Worm (Caenorhabditis elegans) whole organism, L1 larva: Measurements from ENCODE around the gene C26D10.3.
A peak's percentile ranks its signal among the peaks of the same experiment; 100 is the strongest.

Experiments used
- C04F5.9 ChIP-seq: sonication (generic microtip); optimal IDR thresholded peaks from 2 replicates; lab custom pipeline; 2016; ENCODE audit warnings: missing genetic modification characterization, missing compliant biosample characterization
- F16B12.6 ChIP-seq: fragments of 150-350 bp; optimal IDR thresholded peaks from 2 replicates; lab custom pipeline; 2014; ENCODE audit warnings: missing biosample characterization, missing genetic modification characterization
- Y116A8C.19 ChIP-seq: sonication (generic microtip); optimal IDR thresholded peaks from 2 replicates; lab custom pipeline; 2016; ENCODE audit warnings: missing compliant biosample characterization, missing genetic modification characterization, borderline replicate concordance
- aha-1 ChIP-seq: fragments of 150-350 bp; optimal IDR thresholded peaks from 2 replicates; lab custom pipeline; 2014; ENCODE audit warnings: missing biosample characterization, missing genetic modification characterization
- ama-1 ChIP-seq: fragments of 150-350 bp; optimal IDR thresholded peaks from 2 replicates; lab custom pipeline; 2014
- ceh-63 ChIP-seq: fragments of 200-800 bp; sonication (Bioruptor generic); optimal IDR thresholded peaks from 2 replicates; lab custom pipeline; 2018; ENCODE audit warnings: mild to moderate bottlenecking, missing genetic modification characterization, missing compliant biosample characterization
- ceh-90 ChIP-seq: sonication (generic microtip); optimal IDR thresholded peaks from 2 replicates; lab custom pipeline; 2016; ENCODE audit warnings: missing genetic modification characterization, missing compliant biosample characterization
- dsc-1 ChIP-seq: sonication (generic microtip); optimal IDR thresholded peaks from 2 replicates; lab custom pipeline; 2016; ENCODE audit warnings: mild to moderate bottlenecking, missing genetic modification characterization, missing compliant biosample characterization
- efl-1 ChIP-seq, 4 experiments: fragments of 150-350 bp; optimal IDR thresholded peaks in 3 of 4; peaks in 1 of 4; 1 replicate in 1 of 4; 2 replicates in 3 of 4; lab custom pipeline; 2014; ENCODE audit warnings: missing biosample characterization in 2 of 4, missing genetic modification characterization in 2 of 4, missing genetic modification reagents in 2 of 4
- efl-3 ChIP-seq: fragments of 200-800 bp; sonication (Bioruptor generic); optimal IDR thresholded peaks from 2 replicates; lab custom pipeline; 2018; ENCODE audit warnings: mild to moderate bottlenecking, missing genetic modification characterization, missing compliant biosample characterization
- egl-27 ChIP-seq, 2 experiments: fragments of 150-350 bp in 1 of 2; sonication (generic microtip); optimal IDR thresholded peaks; 3 replicates each; lab custom pipeline; 2017 to 2018; ENCODE audit warnings: missing biosample characterization in 2 of 2, missing genetic modification characterization in 2 of 2, missing genetic modification reagents in 2 of 2
- elt-2 ChIP-seq: sonication (generic microtip); optimal IDR thresholded peaks from 2 replicates; lab custom pipeline; 2016; ENCODE audit warnings: missing genetic modification characterization, mild to moderate bottlenecking, inconsistent platforms, missing compliant biosample characterization, missing genetic modification reagents
- elt-3 ChIP-seq, 6 experiments: fragments of 150-350 bp in 1 of 6; sonication (generic microtip); optimal IDR thresholded peaks; 2 replicates each; lab custom pipeline; 2017 to 2018; ENCODE audit warnings: missing biosample characterization in 6 of 6, missing genetic modification characterization in 6 of 6, inconsistent platforms in 1 of 6
- fkh-10 ChIP-seq: sonication (generic microtip); optimal IDR thresholded peaks from 2 replicates; lab custom pipeline; 2017; ENCODE audit warnings: missing biosample characterization, missing genetic modification reagents, missing genetic modification characterization
- fkh-4 ChIP-seq: sonication (generic microtip); optimal IDR thresholded peaks from 2 replicates; lab custom pipeline; 2016; ENCODE audit warnings: missing compliant biosample characterization, missing genetic modification characterization, borderline replicate concordance
- fkh-8 ChIP-seq: sonication (generic microtip); optimal IDR thresholded peaks from 2 replicates; lab custom pipeline; 2016; ENCODE audit warnings: mild to moderate bottlenecking, missing genetic modification characterization, missing compliant biosample characterization
- fos-1 ChIP-seq: fragments of 150-350 bp; optimal IDR thresholded peaks from 2 replicates; lab custom pipeline; 2014; ENCODE audit warnings: missing biosample characterization, missing genetic modification characterization
- hlh-4 ChIP-seq: sonication (generic microtip); optimal IDR thresholded peaks from 2 replicates; lab custom pipeline; 2016; ENCODE audit warnings: mild to moderate bottlenecking, missing genetic modification characterization, missing compliant biosample characterization
- hpl-2 ChIP-seq: fragments of 150-350 bp; optimal IDR thresholded peaks from 2 replicates; lab custom pipeline; 2014; ENCODE audit warnings: missing biosample characterization, missing genetic modification reagents, missing genetic modification characterization
- irx-1 ChIP-seq: sonication (generic microtip); optimal IDR thresholded peaks from 2 replicates; lab custom pipeline; 2016; ENCODE audit warnings: missing genetic modification characterization, missing compliant biosample characterization
- isw-1 ChIP-seq: fragments of 200-800 bp; sonication (Bioruptor generic); IDR thresholded peaks from 2 replicates; pipeline ENCODE4 v1.3.6; 2022; ENCODE audit warnings: missing genetic modification characterization, missing compliant biosample characterization
- jun-1 ChIP-seq: fragments of 150-350 bp; optimal IDR thresholded peaks from 2 replicates; lab custom pipeline; 2014; ENCODE audit warnings: missing biosample characterization, missing genetic modification reagents, missing genetic modification characterization
- lin-13 ChIP-seq: fragments of 150-350 bp; optimal IDR thresholded peaks from 2 replicates; lab custom pipeline; 2014; ENCODE audit warnings: missing biosample characterization, missing genetic modification reagents, missing genetic modification characterization
- lin-35 ChIP-seq, 2 experiments: fragments of 150-350 bp; optimal IDR thresholded peaks; 2 replicates each; lab custom pipeline; 2014; ENCODE audit warnings: missing biosample characterization in 2 of 2, missing genetic modification characterization in 2 of 2, missing genetic modification reagents in 2 of 2
- lir-3 ChIP-seq: sonication (generic microtip); optimal IDR thresholded peaks from 2 replicates; lab custom pipeline; 2016; ENCODE audit warnings: mild to moderate bottlenecking, missing genetic modification characterization, moderate library complexity, missing compliant biosample characterization; ENCODE audit not compliant: poor library complexity
- mab-9 ChIP-seq: fragments of 200-800 bp; sonication (Bioruptor generic); IDR thresholded peaks from 2 replicates; pipeline ENCODE4 v1.3.6; 2022; ENCODE audit warnings: missing genetic modification reagents, missing genetic modification characterization, missing compliant biosample characterization
- mdl-1 ChIP-seq, 2 experiments: fragments of 150-350 bp; optimal IDR thresholded peaks; 2 replicates each; lab custom pipeline; 2014 to 2017; ENCODE audit warnings: missing biosample characterization in 2 of 2, missing genetic modification characterization in 2 of 2, inconsistent platforms in 1 of 2
- mef-2 ChIP-seq: fragments of 150-350 bp; optimal IDR thresholded peaks from 2 replicates; lab custom pipeline; 2014; ENCODE audit warnings: missing biosample characterization, missing genetic modification characterization
- mep-1 ChIP-seq: fragments of 150-350 bp; optimal IDR thresholded peaks from 2 replicates; lab custom pipeline; 2014; ENCODE audit warnings: missing biosample characterization, missing genetic modification characterization
- nhr-11 ChIP-seq: fragments of 150-350 bp; optimal IDR thresholded peaks from 2 replicates; lab custom pipeline; 2014; ENCODE audit warnings: missing biosample characterization, missing genetic modification characterization
- nhr-19 ChIP-seq: fragments of 200-800 bp; sonication (Bioruptor generic); conservative IDR thresholded peaks from 2 replicates; pipeline ENCODE4 v1.3.6; 2022; ENCODE audit warnings: missing genetic modification characterization, missing compliant biosample characterization
- nhr-237 ChIP-seq: fragments of 150-350 bp; optimal IDR thresholded peaks from 2 replicates; lab custom pipeline; 2014; ENCODE audit warnings: missing biosample characterization, missing genetic modification characterization
- nhr-47 ChIP-seq: sonication (generic microtip); optimal IDR thresholded peaks from 2 replicates; lab custom pipeline; 2016; ENCODE audit warnings: mild to moderate bottlenecking, missing genetic modification characterization, moderate library complexity, missing compliant biosample characterization
- nhr-71 ChIP-seq: sonication (generic microtip); optimal IDR thresholded peaks from 2 replicates; lab custom pipeline; 2016; ENCODE audit warnings: mild to moderate bottlenecking, missing genetic modification characterization, moderate library complexity, missing compliant biosample characterization
- nhr-76 ChIP-seq: sonication (generic microtip); optimal IDR thresholded peaks from 2 replicates; lab custom pipeline; 2017; ENCODE audit warnings: missing biosample characterization, missing genetic modification characterization
- nhr-77 ChIP-seq: fragments of 150-350 bp; optimal IDR thresholded peaks from 2 replicates; lab custom pipeline; 2014; ENCODE audit warnings: missing biosample characterization, missing genetic modification characterization
- nhr-84 ChIP-seq: sonication (generic microtip); optimal IDR thresholded peaks from 2 replicates; lab custom pipeline; 2017; ENCODE audit warnings: missing biosample characterization, missing genetic modification characterization
- nhr-85 ChIP-seq: sonication (generic microtip); peaks from one replicate; lab custom pipeline; 2016; ENCODE audit warnings: missing genetic modification characterization, inconsistent platforms, missing compliant biosample characterization
- pax-3 ChIP-seq: fragments of 200-800 bp; sonication (Bioruptor generic); optimal IDR thresholded peaks from 2 replicates; lab custom pipeline; 2018; ENCODE audit warnings: mild to moderate bottlenecking, missing genetic modification characterization, moderate library complexity, missing compliant biosample characterization
- pqm-1 ChIP-seq: sonication (generic microtip); optimal IDR thresholded peaks from 3 replicates; lab custom pipeline; 2017; ENCODE audit warnings: missing biosample characterization, missing genetic modification characterization
- snpc-4 ChIP-seq: fragments of 150-350 bp; optimal IDR thresholded peaks from 2 replicates; lab custom pipeline; 2014; ENCODE audit warnings: missing biosample characterization, missing genetic modification characterization
- snu-23 ChIP-seq: sonication (generic microtip); optimal IDR thresholded peaks from 2 replicates; lab custom pipeline; 2016; ENCODE audit warnings: missing genetic modification characterization, missing compliant biosample characterization
- sox-4 ChIP-seq: sonication (generic microtip); optimal IDR thresholded peaks from 2 replicates; lab custom pipeline; 2016; ENCODE audit warnings: missing genetic modification characterization, missing compliant biosample characterization
- sup-37 ChIP-seq: fragments of 200-800 bp; sonication (Bioruptor generic); optimal IDR thresholded peaks from 2 replicates; lab custom pipeline; 2018; ENCODE audit warnings: mild to moderate bottlenecking, missing genetic modification characterization, missing compliant biosample characterization
- swsn-7 ChIP-seq: sonication (generic microtip); optimal IDR thresholded peaks from 2 replicates; lab custom pipeline; 2016; ENCODE audit warnings: missing genetic modification characterization, missing compliant biosample characterization
- tbx-2 ChIP-seq: sonication (generic microtip); optimal IDR thresholded peaks from 2 replicates; lab custom pipeline; 2016; ENCODE audit warnings: missing genetic modification characterization, missing compliant biosample characterization
- tlp-1 ChIP-seq: fragments of 150-350 bp; optimal IDR thresholded peaks from 2 replicates; lab custom pipeline; 2014; ENCODE audit warnings: missing biosample characterization, missing genetic modification characterization
- unc-86 ChIP-seq: sonication (generic microtip); optimal IDR thresholded peaks from 2 replicates; lab custom pipeline; 2016; ENCODE audit warnings: missing genetic modification characterization, missing compliant biosample characterization
- unc-98 ChIP-seq: fragments of 200-800 bp; sonication (Bioruptor generic); IDR thresholded peaks from 2 replicates; pipeline ENCODE4 v1.3.6; 2022; ENCODE audit warnings: missing genetic modification characterization, missing compliant biosample characterization
- vab-15 ChIP-seq: sonication (generic microtip); optimal IDR thresholded peaks from 2 replicates; lab custom pipeline; 2017; ENCODE audit warnings: missing genotype, mild to moderate bottlenecking, missing genetic modification characterization, missing compliant biosample characterization
- zag-1 ChIP-seq: fragments of 150-350 bp; optimal IDR thresholded peaks from 2 replicates; lab custom pipeline; 2014; ENCODE audit warnings: missing biosample characterization, missing genetic modification characterization
- zip-4 ChIP-seq: fragments of 200-800 bp; sonication (Bioruptor generic); optimal IDR thresholded peaks from 2 replicates; lab custom pipeline; 2018; ENCODE audit warnings: mild to moderate bottlenecking, missing genetic modification characterization, moderate library complexity, missing compliant biosample characterization
- ztf-11 ChIP-seq, 2 experiments: sonication (generic microtip); optimal IDR thresholded peaks; 2 replicates each; lab custom pipeline; 2016 to 2017; ENCODE audit warnings: missing genetic modification characterization in 2 of 2, missing biosample characterization in 1 of 2, missing compliant biosample characterization in 1 of 2
- ztf-4 ChIP-seq: fragments of 150-350 bp; optimal IDR thresholded peaks from 2 replicates; lab custom pipeline; 2014; ENCODE audit warnings: missing biosample characterization, missing genetic modification characterization

Gene C26D10.3

DNA sequence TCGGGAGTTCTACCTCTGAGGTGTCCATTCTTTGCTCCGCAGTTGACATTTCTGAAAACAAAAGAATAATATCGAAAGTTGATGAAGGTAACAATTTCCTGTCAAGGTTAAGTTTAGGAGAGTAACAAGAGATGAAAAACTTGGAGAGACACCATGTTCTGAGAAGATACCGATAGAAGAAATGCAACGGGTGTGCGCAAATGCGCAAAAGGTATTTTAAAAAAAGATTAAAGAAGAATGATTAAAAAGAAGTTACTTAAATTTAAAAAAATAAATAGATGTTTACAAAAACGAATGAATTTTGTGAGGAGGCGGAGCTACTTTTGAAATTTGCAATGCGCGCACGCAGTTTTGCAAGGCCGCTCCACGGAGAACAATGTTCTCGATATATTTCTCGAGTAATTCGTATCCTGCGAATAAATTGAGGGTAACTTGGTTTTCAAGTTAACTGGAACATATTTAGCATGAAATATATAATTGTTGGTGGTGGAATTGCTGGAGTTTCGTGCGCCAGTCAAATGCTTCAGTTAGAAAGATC lies at the start of gene C26D10.3, which contains the start of gene ran-3:
TSS of gene C26D10.3 (plus strand) at position 385 of the 538 bp plus-strand sequence.
TSS of gene ran-3 (minus strand) at position 51 of the 538 bp plus-strand sequence.
- TF ChIP-seq nhr-84 (tag; lab: Kevin White, UChicago) = no peak
- peak; percentile 53 for TF ChIP-seq swsn-7 (tag; lab: Kevin White, UChicago)
- TF ChIP-seq aha-1 (tag; lab: Kevin White, UChicago) = no peak
- TF ChIP-seq nhr-76 = no peak
- TF ChIP-seq nhr-77 (tag; lab: Kevin White, UChicago) = no peak
- no peak for TF ChIP-seq tlp-1
- no peak for TF ChIP-seq vab-15 (tag; lab: Kevin White, UChicago)
- TF ChIP-seq pqm-1 (tag; lab: Kevin White, UChicago) = no peak
- no peak for TF ChIP-seq ama-1 (lab: Kevin White, UChicago)
- no peak for TF ChIP-seq zag-1 (tag; lab: Kevin White, UChicago)
- peak; percentile 46 for TF ChIP-seq tbx-2
- no peak for TF ChIP-seq egl-27 (tag; optimal IDR thresholded peaks at IDR 0.05; lab: Kevin White, UChicago)
- TF ChIP-seq lin-13 (GFP tag; lab: Kevin White, UChicago) = peak; percentile 43
- TF ChIP-seq lir-3 (tag; lab: Kevin White, UChicago) = peak; percentile 18
- TF ChIP-seq snu-23 = peak; percentile 68
- no peak for TF ChIP-seq F16B12.6 (tag; lab: Kevin White, UChicago)
- no peak for TF ChIP-seq ztf-11 (tag; optimal IDR thresholded peaks at IDR 0.05; lab: Kevin White, UChicago)
- TF ChIP-seq sox-4 = no peak
- TF ChIP-seq ceh-63 (GFP tag; lab: Kevin White, UChicago) = no peak
- peak; percentile 54 for TF ChIP-seq mep-1 (tag; lab: Kevin White, UChicago)
- TF ChIP-seq nhr-85 (tag; lab: Kevin White, UChicago) = peak; percentile 45
- TF ChIP-seq nhr-237 (tag; lab: Kevin White, UChicago) = no peak
- TF ChIP-seq elt-3 (tag; optimal IDR thresholded peaks at IDR 0.05; lab: Kevin White, UChicago) = peak in 1 of 6 experiments; percentile 54
- no peak for TF ChIP-seq isw-1
- TF ChIP-seq unc-98 (GFP tag; lab: Robert Waterston, UW) = no peak
- TF ChIP-seq lin-35 (GFP tag; optimal IDR thresholded peaks at IDR 0.05; lab: Kevin White, UChicago) = peak; percentile 59 to 61
- TF ChIP-seq nhr-19 (GFP tag; lab: Robert Waterston, UW) = peak; percentile 56
- TF ChIP-seq mdl-1 (tag; optimal IDR thresholded peaks at IDR 0.05; lab: Kevin White, UChicago) = no peak
- peak; percentile 67 for TF ChIP-seq nhr-71 (tag; lab: Kevin White, UChicago)
- peak; percentile 34 to 70 for TF ChIP-seq efl-1 (optimal IDR thresholded peaks at IDR 0.05; lab: Kevin White, UChicago)
- peak; percentile 56 to 94 for TF ChIP-seq efl-1 (GFP tag; optimal IDR thresholded peaks at IDR 0.05 in 1 of 2; lab: Kevin White, UChicago)
- no peak for TF ChIP-seq snpc-4 (tag; lab: Kevin White, UChicago)
- TF ChIP-seq ztf-4 (tag; lab: Kevin White, UChicago) = no peak
- no peak for TF ChIP-seq Y116A8C.19 (tag; lab: Kevin White, UChicago)
- TF ChIP-seq nhr-11 (tag; lab: Kevin White, UChicago) = no peak
- no peak for TF ChIP-seq mef-2 (tag; lab: Kevin White, UChicago)
- TF ChIP-seq fkh-8 (tag; lab: Kevin White, UChicago) = no peak
- TF ChIP-seq irx-1 (tag; lab: Kevin White, UChicago) = no peak
- no peak for TF ChIP-seq fos-1 (tag; lab: Kevin White, UChicago)
- peak; percentile 9 for TF ChIP-seq unc-86 (tag; lab: Kevin White, UChicago)
- peak; percentile 12 for TF ChIP-seq C04F5.9
- TF ChIP-seq elt-2 = no peak
- TF ChIP-seq dsc-1 (tag; lab: Kevin White, UChicago) = no peak
- no peak for TF ChIP-seq zip-4 (GFP tag; lab: Kevin White, UChicago)
- TF ChIP-seq hlh-4 (tag; lab: Kevin White, UChicago) = no peak
- TF ChIP-seq mab-9 (GFP tag; lab: Robert Waterston, UW) = no peak
- no peak for TF ChIP-seq hpl-2
- TF ChIP-seq pax-3 (tag; lab: Kevin White, UChicago) = no peak
- TF ChIP-seq efl-3 = no peak
- TF ChIP-seq sup-37 (GFP tag; lab: Kevin White, UChicago) = no peak
- no peak for TF ChIP-seq ceh-90 (tag; lab: Kevin White, UChicago)
- TF ChIP-seq fkh-4 = no peak
- TF ChIP-seq nhr-47 (tag; lab: Kevin White, UChicago) = peak; percentile 57
- no peak for TF ChIP-seq jun-1
- TF ChIP-seq fkh-10 (GFP tag; lab: Kevin White, UChicago) = no peak
